Worm (Caenorhabditis elegans): ENCODE data around the gene mop-25.1.

Gene mop-25.1

ce11 chrX:4016113-4016512 lies 4.1 kb downstream of the mop-25.1 start, which contains the start of gene hrg-1 (continued):
- TF ChIP-seq ctbp-1 (GFP tag; IDR thresholded peaks at IDR 0.05), result peak; percentile 66
- TF ChIP-seq ceh-62 (tag; optimal IDR thresholded peaks at IDR 0.05), result no peak
- no peak for TF ChIP-seq Y48G9A.11 (GFP tag; IDR thresholded peaks at IDR 0.05)
- no peak for TF ChIP-seq ceh-32 (tag; optimal IDR thresholded peaks at IDR 0.05; ENCODE audit: poor library complexity)
- peak in 1 of 2 experiments; percentile 87 for TF ChIP-seq mdl-1 (tag; optimal IDR thresholded peaks at IDR 0.05)
- TF ChIP-seq hlh-11 (tag; optimal IDR thresholded peaks at IDR 0.05), result peak; percentile 86
- no peak for TF ChIP-seq vab-7 (GFP tag; IDR thresholded peaks at IDR 0.05)
- no peak for TF ChIP-seq nhr-111 (GFP tag; optimal IDR thresholded peaks at IDR 0.05)
- TF ChIP-seq lir-3 (tag; optimal IDR thresholded peaks at IDR 0.05), result no peak

ce11 chrX:4017576-4018309 lies 5.7 kb downstream of the mop-25.1 start:
- peak in 1 of 2 experiments; percentile 59 for TF ChIP-seq unc-62 (GFP tag; optimal IDR thresholded peaks at IDR 0.05 in 1 of 2)
- no peak for TF ChIP-seq unc-62 (tag; optimal IDR thresholded peaks at IDR 0.05)
- no peak for TF ChIP-seq F49E8.2 (tag; optimal IDR thresholded peaks at IDR 0.05; ENCODE audit: borderline replicate concordance)
- no peak for TF ChIP-seq F44E2.7 (GFP tag; IDR thresholded peaks at IDR 0.05)
- TF ChIP-seq nhr-76 (tag; optimal IDR thresholded peaks at IDR 0.05), result no peak
- TF ChIP-seq ZK546.5 (tag; optimal IDR thresholded peaks at IDR 0.05), result no peak
- peak; percentile 15 for TF ChIP-seq pqm-1 (tag; optimal IDR thresholded peaks at IDR 0.05)
- TF ChIP-seq ceh-20 (GFP tag; IDR thresholded peaks at IDR 0.05), result no peak
- no peak for TF ChIP-seq egl-27 (tag; optimal IDR thresholded peaks at IDR 0.05)
- TF ChIP-seq nhr-28 (tag; optimal IDR thresholded peaks at IDR 0.05), result peak; percentile 75
- TF ChIP-seq zip-2 (tag; optimal IDR thresholded peaks at IDR 0.05), result no peak
- TF ChIP-seq vab-7 (GFP tag; IDR thresholded peaks at IDR 0.05), result peak; percentile 29; the same call in 1 of the 2 replicates
- 0 out of 2 replicates have a peak, but pooled peaks have one; percentile 33 for TF ChIP-seq ctbp-1 (GFP tag; IDR thresholded peaks at IDR 0.05)
- TF ChIP-seq hmg-1.1 (GFP tag; IDR thresholded peaks at IDR 0.05), result 0 out of 2 replicates have a peak, but pooled peaks have one; percentile 36
- TF ChIP-seq ceh-28 (tag; optimal IDR thresholded peaks at IDR 0.05), result no peak
- TF ChIP-seq F26F4.8 (GFP tag; conservative IDR thresholded peaks at IDR 0.05), result no peak
- no peak for TF ChIP-seq Y75B8A.6 (GFP tag; IDR thresholded peaks at IDR 0.05)
- no peak for TF ChIP-seq mep-1 (tag; optimal IDR thresholded peaks at IDR 0.05)
- TF ChIP-seq R02D3.7 (tag; optimal IDR thresholded peaks at IDR 0.05), result no peak
- TF ChIP-seq daf-16 (GFP tag; optimal IDR thresholded peaks at IDR 0.05), result no peak
- TF ChIP-seq daf-16 (tag; optimal IDR thresholded peaks at IDR 0.05), result peak; percentile 32
- TF ChIP-seq dve-1 (tag; optimal IDR thresholded peaks at IDR 0.05; ENCODE audit: insufficient read depth), result no peak
- no peak for TF ChIP-seq nhr-11 (tag; optimal IDR thresholded peaks at IDR 0.05)
- TF ChIP-seq nhr-6 (tag; optimal IDR thresholded peaks at IDR 0.05), result no peak
- TF ChIP-seq D1046.2 (GFP tag; IDR thresholded peaks at IDR 0.05), result no peak
- TF ChIP-seq hlh-11 (tag; optimal IDR thresholded peaks at IDR 0.05), result peak; percentile 22
- no peak for TF ChIP-seq nhr-111 (GFP tag; optimal IDR thresholded peaks at IDR 0.05)
- no peak for TF ChIP-seq Y5F2A.4 (GFP tag; optimal IDR thresholded peaks at IDR 0.05)
- TF ChIP-seq cey-2 (tag; optimal IDR thresholded peaks at IDR 0.05; ENCODE audit: borderline replicate concordance, insufficient read depth), result no peak
- TF ChIP-seq egl-43 (GFP tag; IDR thresholded peaks at IDR 0.05), result peak; percentile 64; the same call in 1 of the 2 replicates
- no peak for TF ChIP-seq skn-1 (tag; optimal IDR thresholded peaks at IDR 0.05)
- TF ChIP-seq sdz-12 (GFP tag; optimal IDR thresholded peaks at IDR 0.05), result no peak
- no peak for TF ChIP-seq ces-1 (GFP tag; optimal IDR thresholded peaks at IDR 0.05)
- peak; percentile 32 for TF ChIP-seq rbr-2 (tag; optimal IDR thresholded peaks at IDR 0.05)
- TF ChIP-seq lin-39 (tag; optimal IDR thresholded peaks at IDR 0.05), result no peak

Data from whole organism, L4 larva.